Comparison of ENCODE assay signal across 5 worm cellular contexts in the genomic region with DNA sequence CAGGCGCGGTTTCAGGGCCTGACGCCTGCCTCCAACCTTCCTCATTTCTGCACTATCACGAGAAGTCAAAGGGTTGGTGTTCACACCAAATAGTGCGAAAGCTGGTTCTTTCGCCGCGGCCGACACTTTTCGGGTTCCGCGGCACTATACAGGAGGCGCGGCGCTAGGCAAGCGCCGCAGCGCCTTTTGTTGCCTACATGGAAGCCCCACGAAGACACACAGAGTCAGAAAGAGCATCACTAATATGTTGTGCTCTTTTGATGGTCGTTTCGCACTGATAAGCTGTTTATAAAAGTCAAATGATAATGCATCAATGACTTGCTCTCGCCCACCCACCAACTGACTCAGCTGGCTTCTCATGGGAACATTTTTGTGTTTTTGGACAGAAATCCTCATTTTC.
A peak's percentile ranks its signal among the peaks of the same experiment; 100 is the strongest.
TF ChIP-seq lines count a peak whose summit lies in the region.

No protein-coding gene starts in this region.

TF ChIP-seq in whole organism, L1 larva, 84 proteins besides CTCF, POLR2A, EP300 and RAD21 (continues in another document):
- TF ChIP-seq unc-86 (tag; optimal IDR thresholded peaks at IDR 0.05; lab: Kevin White, UChicago) (no peak), lsy-2 (tag; optimal IDR thresholded peaks at IDR 0.05; lab: Kevin White, UChicago) (no peak), efl-1 (optimal IDR thresholded peaks at IDR 0.05; lab: Kevin White, UChicago) (no peak), efl-1 (GFP tag; optimal IDR thresholded peaks at IDR 0.05 in 1 of 2; lab: Kevin White, UChicago) (peak in 1 of 2 experiments; percentile 27), ceh-63 (GFP tag; optimal IDR thresholded peaks at IDR 0.05; lab: Kevin White, UChicago) (no peak), nhr-77 (tag; optimal IDR thresholded peaks at IDR 0.05; lab: Kevin White, UChicago) (no peak), nhr-237 (tag; optimal IDR thresholded peaks at IDR 0.05; lab: Kevin White, UChicago) (no peak), C16A3.4 (tag; optimal IDR thresholded peaks at IDR 0.05; lab: Kevin White, UChicago) (no peak), mep-1 (tag; optimal IDR thresholded peaks at IDR 0.05; lab: Kevin White, UChicago) (no peak), nhr-19 (GFP tag; conservative IDR thresholded peaks at IDR 0.05; lab: Robert Waterston, UW) (no peak), zag-1 (tag; optimal IDR thresholded peaks at IDR 0.05; lab: Kevin White, UChicago) (no peak), elt-2 (tag; optimal IDR thresholded peaks at IDR 0.05; lab: Kevin White, UChicago) (peak; percentile 42), ces-1 (GFP tag; optimal IDR thresholded peaks at IDR 0.05; lab: Kevin White, UChicago) (no peak), nhr-11 (tag; optimal IDR thresholded peaks at IDR 0.05; lab: Kevin White, UChicago) (no peak), unc-62 (GFP tag; optimal IDR thresholded peaks at IDR 0.05; lab: Kevin White, UChicago) (no peak), fkh-4 (tag; optimal IDR thresholded peaks at IDR 0.05; lab: Kevin White, UChicago; ENCODE audit: borderline replicate concordance) (no peak), snpc-4 (tag; optimal IDR thresholded peaks at IDR 0.05; lab: Kevin White, UChicago) (peak; percentile 52), fkh-10 (GFP tag; optimal IDR thresholded peaks at IDR 0.05; lab: Kevin White, UChicago) (no peak)

TF ChIP-seq in whole organism, L2 larva, 48 proteins besides CTCF, POLR2A, EP300 and RAD21:
- TF ChIP-seq fos-1 (tag; optimal IDR thresholded peaks at IDR 0.05; lab: Kevin White, UChicago) (peak; percentile 78), snpc-4 (tag; optimal IDR thresholded peaks at IDR 0.05; lab: Kevin White, UChicago) (peak; percentile 62), ZK546.5 (tag; optimal IDR thresholded peaks at IDR 0.05; lab: Kevin White, UChicago) (no peak)

TF ChIP-seq in whole organism, L3 larva, 47 proteins besides CTCF, POLR2A, EP300 and RAD21:
- no peak for TF ChIP-seq ama-1 (optimal IDR thresholded peaks at IDR 0.05; lab: Kevin White, UChicago)
- peak; percentile 10 for TF ChIP-seq pqm-1 (tag; optimal IDR thresholded peaks at IDR 0.05; lab: Kevin White, UChicago)
- peak; percentile 48 for TF ChIP-seq snpc-4 (tag; optimal IDR thresholded peaks at IDR 0.05; lab: Kevin White, UChicago)
- TF ChIP-seq ceh-82 (tag; optimal IDR thresholded peaks at IDR 0.05; lab: Kevin White, UChicago): no peak
- TF ChIP-seq unc-62 (GFP tag; optimal IDR thresholded peaks at IDR 0.05; lab: Kevin White, UChicago): no peak
- no peak for TF ChIP-seq unc-39 (tag; optimal IDR thresholded peaks at IDR 0.05; lab: Kevin White, UChicago)
- TF ChIP-seq elt-2 (tag; optimal IDR thresholded peaks at IDR 0.05; lab: Kevin White, UChicago): peak; percentile 60

TF ChIP-seq in whole organism, L4 larva, 104 proteins besides CTCF, POLR2A, EP300 and RAD21 (continues in another document):
- no peak for TF ChIP-seq dmd-8 (GFP tag; IDR thresholded peaks at IDR 0.05; lab: Robert Waterston, UW)
- no peak for TF ChIP-seq daf-12 (tag; optimal IDR thresholded peaks at IDR 0.05; lab: Kevin White, UChicago)
- no peak for TF ChIP-seq F49E8.2 (tag; optimal IDR thresholded peaks at IDR 0.05; lab: Kevin White, UChicago; ENCODE audit: borderline replicate concordance)
- no peak for TF ChIP-seq zfp-2 (tag; optimal IDR thresholded peaks at IDR 0.05; lab: Kevin White, UChicago)
- TF ChIP-seq snpc-1.2 (GFP tag; IDR thresholded peaks at IDR 0.05; lab: Robert Waterston, UW): no peak
- no peak for TF ChIP-seq nhr-6 (tag; optimal IDR thresholded peaks at IDR 0.05; lab: Kevin White, UChicago)
- TF ChIP-seq duxl-1 (tag; optimal IDR thresholded peaks at IDR 0.05; lab: Kevin White, UChicago; ENCODE audit: poor library complexity): no peak
- no peak for TF ChIP-seq nhr-237 (tag; optimal IDR thresholded peaks at IDR 0.05; lab: Kevin White, UChicago)
- TF ChIP-seq mep-1 (tag; optimal IDR thresholded peaks at IDR 0.05; lab: Kevin White, UChicago): no peak
- TF ChIP-seq attf-4 (tag; optimal IDR thresholded peaks at IDR 0.05; lab: Kevin White, UChicago): no peak
- no peak for TF ChIP-seq egl-43 (GFP tag; IDR thresholded peaks at IDR 0.05; lab: Robert Waterston, UW)
- TF ChIP-seq sdz-12 (GFP tag; optimal IDR thresholded peaks at IDR 0.05; lab: Kevin White, UChicago): no peak
- TF ChIP-seq ztf-11 (tag; optimal IDR thresholded peaks at IDR 0.05; lab: Kevin White, UChicago): no peak
- no peak for TF ChIP-seq nhr-48 (tag; optimal IDR thresholded peaks at IDR 0.05; lab: Kevin White, UChicago)
- no peak for TF ChIP-seq ceh-82 (tag; optimal IDR thresholded peaks at IDR 0.05; lab: Kevin White, UChicago)
- TF ChIP-seq F10B5.3 (tag; optimal IDR thresholded peaks at IDR 0.05; lab: Kevin White, UChicago): no peak
- TF ChIP-seq jun-1 (tag; optimal IDR thresholded peaks at IDR 0.05; lab: Kevin White, UChicago): no peak
- TF ChIP-seq lim-7 (GFP tag; IDR thresholded peaks at IDR 0.05; lab: Robert Waterston, UW): 0 out of 2 replicates have a peak, but pooled peaks have one; percentile 41
- 0 out of 2 replicates have a peak, but pooled peaks have one; percentile 24 for TF ChIP-seq nhr-42 (GFP tag; IDR thresholded peaks at IDR 0.05; lab: Robert Waterston, UW)
- no peak for TF ChIP-seq mes-2 (tag; optimal IDR thresholded peaks at IDR 0.05; lab: Kevin White, UChicago; ENCODE audit: poor library complexity, severe bottlenecking)
- no peak for TF ChIP-seq aly-2 (tag; optimal IDR thresholded peaks at IDR 0.05; lab: Kevin White, UChicago)
- no peak for TF ChIP-seq nhr-11 (tag; optimal IDR thresholded peaks at IDR 0.05; lab: Kevin White, UChicago)
- no peak for TF ChIP-seq F37D6.2 (tag; optimal IDR thresholded peaks at IDR 0.05; lab: Kevin White, UChicago)
- TF ChIP-seq madf-9 (GFP tag; conservative IDR thresholded peaks at IDR 0.05; lab: Robert Waterston, UW): no peak
- TF ChIP-seq mxl-2 (GFP tag; conservative IDR thresholded peaks at IDR 0.05; lab: Robert Waterston, UW): no peak
- no peak for TF ChIP-seq zip-2 (tag; optimal IDR thresholded peaks at IDR 0.05; lab: Kevin White, UChicago)
- peak; percentile 69 for TF ChIP-seq set-16 (GFP tag; IDR thresholded peaks at IDR 0.05; lab: Robert Waterston, UW)
- no peak for TF ChIP-seq unc-130 (GFP tag; optimal IDR thresholded peaks at IDR 0.05; lab: Kevin White, UChicago)
- no peak for TF ChIP-seq ceh-28 (tag; optimal IDR thresholded peaks at IDR 0.05; lab: Kevin White, UChicago)
- no peak for TF ChIP-seq ZK546.5 (tag; optimal IDR thresholded peaks at IDR 0.05; lab: Kevin White, UChicago)
- no peak for TF ChIP-seq Y48G9A.11 (GFP tag; IDR thresholded peaks at IDR 0.05; lab: Robert Waterston, UW)

TF ChIP-seq in whole organism, young adult, 124 proteins besides CTCF, POLR2A, EP300 and RAD21:
- TF ChIP-seq hrde-1 (tag; optimal IDR thresholded peaks at IDR 0.05; lab: Kevin White, UChicago; ENCODE audit: borderline replicate concordance) (no peak), snpc-4 (GFP tag; optimal IDR thresholded peaks at IDR 0.05; lab: Kevin White, UChicago) (no peak), snpc-4 (tag; optimal IDR thresholded peaks at IDR 0.05; lab: Kevin White, UChicago) (peak in 1 of 4 experiments; percentile 81), dox-1 (GFP tag; IDR thresholded peaks at IDR 0.05; lab: Robert Waterston, UW) (peak; percentile 51), nhr-80 (tag; optimal IDR thresholded peaks at IDR 0.05; lab: Kevin White, UChicago) (peak; percentile 73), egrh-3 (GFP tag; IDR thresholded peaks at IDR 0.05; lab: Robert Waterston, UW) (0 out of 2 replicates have a peak, but pooled peaks have one; percentile 23), bed-1 (GFP tag; IDR thresholded peaks at IDR 0.05; lab: Robert Waterston, UW) (no peak), B0019.2 (GFP tag; conservative IDR thresholded peaks at IDR 0.05; lab: Robert Waterston, UW) (no peak), zfh-2 (GFP tag; conservative IDR thresholded peaks at IDR 0.05; lab: Robert Waterston, UW) (peak; percentile 69; the same call in 1 of the 2 replicates), somi-1 (GFP tag; optimal IDR thresholded peaks at IDR 0.05; lab: Kevin White, UChicago) (no peak)
TF ChIP-seq in whole organism, young adult: peak in this region for 5.
